Fruit fly (Drosophila melanogaster): ENCODE measurements around the gene Reepl1.

DNA sequence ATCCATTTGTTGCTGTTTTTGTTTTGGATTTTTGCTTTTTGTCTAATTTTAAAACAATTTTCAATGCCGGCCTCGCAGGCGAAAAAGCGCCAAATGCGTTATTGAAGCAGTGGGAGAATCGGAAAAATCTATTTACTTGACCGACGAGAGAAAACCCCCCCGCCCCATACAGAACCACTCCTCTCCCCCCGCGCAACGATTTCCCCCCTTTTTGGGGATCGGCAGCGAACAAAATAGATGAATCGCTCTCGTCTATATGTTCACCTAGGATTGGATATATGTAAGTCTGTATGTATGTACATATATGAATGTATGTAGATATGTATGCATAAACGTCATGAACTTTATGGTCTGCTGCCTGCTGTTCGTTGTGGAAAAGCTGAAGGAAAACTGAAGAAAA lies 15.7 kb upstream of the Reepl1 start:
- TF ChIP-seq CG5204 (GFP tag; optimal IDR thresholded peaks at IDR 0.05) (no peak), CG1620 (GFP tag; optimal IDR thresholded peaks at IDR 0.05) (no peak), ovo (GFP tag; optimal IDR thresholded peaks at IDR 0.05) (no peak), CG14711 (tag; optimal IDR thresholded peaks at IDR 0.05) (no peak), Hr96 (GFP tag; optimal IDR thresholded peaks at IDR 0.05) (no peak), kay (GFP tag; ENCODE audit: borderline replicate concordance) (no peak), tj (GFP tag; optimal IDR thresholded peaks at IDR 0.05) (no peak)
